Fruit fly (Drosophila melanogaster) whole organism, prepupa: Measurements from ENCODE around the gene CG2865.

Experiments used
- Blimp-1 ChIP-seq: fragments of 200-800 bp; sonication (Bioruptor generic); optimal IDR thresholded peaks from 3 replicates; lab custom pipeline; 2017; ENCODE audit warnings: missing biosample characterization, missing genetic modification characterization, mild to moderate bottlenecking, moderate library complexity, missing genetic modification reagents
- CG10631 ChIP-seq: fragments of 200-800 bp; sonication (Bioruptor generic); optimal IDR thresholded peaks from 2 replicates; lab custom pipeline; 2016; ENCODE audit warnings: missing biosample characterization, missing genetic modification characterization
- CG10669 ChIP-seq: fragments of 200-800 bp; sonication (Bioruptor generic); optimal IDR thresholded peaks from 3 replicates; lab custom pipeline; 2018; ENCODE audit warnings: missing biosample characterization, mild to moderate bottlenecking, missing genetic modification characterization, moderate library complexity
- CG11294 ChIP-seq: fragments of 200-800 bp; sonication (Bioruptor generic); IDR thresholded peaks from 2 replicates; pipeline ENCODE4 v1.3.6; 2022; ENCODE audit warnings: missing biosample characterization, missing genetic modification characterization
- CG11762 ChIP-seq: fragments of 200-800 bp; sonication (Bioruptor generic); optimal IDR thresholded peaks from 3 replicates; lab custom pipeline; 2016; ENCODE audit warnings: missing biosample characterization, missing genetic modification characterization; ENCODE audit not compliant: insufficient read depth
- CG11902 ChIP-seq: fragments of 200-800 bp; sonication (Bioruptor generic); optimal IDR thresholded peaks from 3 replicates; lab custom pipeline; 2016; ENCODE audit warnings: missing biosample characterization, missing genetic modification characterization
- CG1621 ChIP-seq: fragments of 200-800 bp; sonication (Bioruptor generic); optimal IDR thresholded peaks from 3 replicates; lab custom pipeline; 2018; ENCODE audit warnings: missing biosample characterization, mild to moderate bottlenecking, missing genetic modification characterization
- CG3032 ChIP-seq: fragments of 200-800 bp; optimal IDR thresholded peaks from 2 replicates; lab custom pipeline; 2019; ENCODE audit warnings: missing biosample characterization, mild to moderate bottlenecking, missing genetic modification characterization, moderate library complexity
- CG31627 ChIP-seq: fragments of 200-800 bp; sonication (Bioruptor generic); optimal IDR thresholded peaks from 3 replicates; lab custom pipeline; 2016; ENCODE audit warnings: missing biosample characterization, missing genetic modification characterization
- CG32006 ChIP-seq: fragments of 200-800 bp; sonication (Bioruptor generic); optimal IDR thresholded peaks from 3 replicates; lab custom pipeline; 2017; ENCODE audit warnings: missing biosample characterization, mild to moderate bottlenecking, missing genetic modification characterization
- CG34406 ChIP-seq: fragments of 200-800 bp; sonication (Bioruptor generic); optimal IDR thresholded peaks from 3 replicates; lab custom pipeline; 2016; ENCODE audit warnings: missing biosample characterization, missing genetic modification characterization
- CG3919 ChIP-seq: fragments of 200-800 bp; sonication (Bioruptor generic); optimal IDR thresholded peaks from 3 replicates; lab custom pipeline; 2016; ENCODE audit warnings: missing biosample characterization, missing genetic modification characterization
- CG4318 ChIP-seq: fragments of 200-800 bp; sonication (Bioruptor generic); optimal IDR thresholded peaks from 3 replicates; lab custom pipeline; 2017; ENCODE audit warnings: missing biosample characterization, mild to moderate bottlenecking, missing genetic modification characterization
- CG6163 ChIP-seq: fragments of 200-800 bp; sonication (Bioruptor generic); IDR thresholded peaks from 3 replicates; pipeline ENCODE4 v1.3.6; 2022; ENCODE audit warnings: missing biosample characterization, missing genetic modification characterization
- CG6276 ChIP-seq: fragments of 200-800 bp; sonication (Bioruptor generic); optimal IDR thresholded peaks from 2 replicates; lab custom pipeline; 2017; ENCODE audit warnings: missing biosample characterization, mild to moderate bottlenecking, missing genetic modification characterization
- CG6792 ChIP-seq: fragments of 200-800 bp; sonication (Bioruptor generic); optimal IDR thresholded peaks from 3 replicates; lab custom pipeline; 2016; ENCODE audit warnings: missing biosample characterization, missing genetic modification characterization
- CG6808 ChIP-seq: fragments of 200-800 bp; sonication (Bioruptor generic); optimal IDR thresholded peaks from 3 replicates; lab custom pipeline; 2017; ENCODE audit warnings: missing biosample characterization, missing genetic modification characterization, mild to moderate bottlenecking, moderate library complexity, missing genetic modification reagents
- CG6854 ChIP-seq: fragments of 200-800 bp; sonication (Bioruptor generic); optimal IDR thresholded peaks from 2 replicates; lab custom pipeline; 2017; ENCODE audit warnings: missing biosample characterization, mild to moderate bottlenecking, missing genetic modification characterization
- CG7368 ChIP-seq: fragments of 200-800 bp; sonication (Bioruptor generic); optimal IDR thresholded peaks from 3 replicates; lab custom pipeline; 2016; ENCODE audit warnings: missing biosample characterization, missing genetic modification characterization
- CG8319 ChIP-seq: fragments of 200-800 bp; sonication (Bioruptor generic); optimal IDR thresholded peaks from 3 replicates; lab custom pipeline; 2016; ENCODE audit warnings: missing biosample characterization, missing genetic modification characterization
- CG9139 ChIP-seq: fragments of 200-800 bp; sonication (Bioruptor generic); optimal IDR thresholded peaks from 3 replicates; lab custom pipeline; 2017; ENCODE audit warnings: missing biosample characterization, mild to moderate bottlenecking, missing genetic modification characterization
- Eip75B ChIP-seq: fragments of 200-800 bp; sonication (Bioruptor generic); optimal IDR thresholded peaks from 3 replicates; lab custom pipeline; 2016; ENCODE audit warnings: missing biosample characterization, missing genetic modification characterization
- Eip93F ChIP-seq: fragments of 200-800 bp; sonication (Bioruptor generic); optimal IDR thresholded peaks from 2 replicates; lab custom pipeline; 2016; ENCODE audit warnings: missing biosample characterization, mild to moderate bottlenecking, missing genetic modification characterization
- Ets21C ChIP-seq: fragments of 200-800 bp; sonication (Bioruptor generic); optimal IDR thresholded peaks from 3 replicates; lab custom pipeline; 2016; ENCODE audit warnings: missing biosample characterization, missing genetic modification characterization
- Ets96B ChIP-seq: fragments of 200-800 bp; optimal IDR thresholded peaks from 2 replicates; lab custom pipeline; 2019; ENCODE audit warnings: missing biosample characterization, mild to moderate bottlenecking, missing genetic modification characterization, moderate library complexity
- Gug ChIP-seq: fragments of 200-800 bp; sonication (Bioruptor generic); IDR thresholded peaks from 2 replicates; pipeline ENCODE4 v1.3.6; 2022; ENCODE audit warnings: missing biosample characterization, missing genetic modification characterization
- Hr38 ChIP-seq: sonication (Bioruptor generic); optimal IDR thresholded peaks from 2 replicates; lab custom pipeline; 2016; ENCODE audit warnings: missing biosample characterization, missing genetic modification characterization
- Hr39 ChIP-seq: fragments of 200-800 bp; sonication (Bioruptor generic); optimal IDR thresholded peaks from 2 replicates; lab custom pipeline; 2016; ENCODE audit warnings: missing biosample characterization, missing genetic modification characterization
- Hr4 ChIP-seq: fragments of 200-800 bp; sonication (Bioruptor generic); optimal IDR thresholded peaks from 3 replicates; lab custom pipeline; 2016; ENCODE audit warnings: missing biosample characterization, missing genetic modification characterization
- Lpt ChIP-seq: fragments of 200-800 bp; sonication (Bioruptor generic); optimal IDR thresholded peaks from 3 replicates; lab custom pipeline; 2016; ENCODE audit warnings: missing biosample characterization, missing genetic modification characterization
- Met ChIP-seq: fragments of 200-800 bp; sonication (Bioruptor generic); optimal IDR thresholded peaks from 3 replicates; lab custom pipeline; 2016; ENCODE audit warnings: missing biosample characterization, missing genetic modification characterization
- OdsH ChIP-seq: fragments of 200-800 bp; sonication (Bioruptor generic); optimal IDR thresholded peaks from 3 replicates; lab custom pipeline; 2016; ENCODE audit warnings: missing biosample characterization, missing genetic modification characterization
- Smox ChIP-seq: fragments of 200-800 bp; sonication (Bioruptor generic); optimal IDR thresholded peaks from 3 replicates; lab custom pipeline; 2016; ENCODE audit warnings: missing biosample characterization, missing genetic modification characterization
- Sox102F ChIP-seq: fragments of 200-800 bp; sonication (Bioruptor generic); optimal IDR thresholded peaks from 2 replicates; lab custom pipeline; 2016; ENCODE audit warnings: missing biosample characterization, mild to moderate bottlenecking, missing genetic modification characterization
- Sox14 ChIP-seq: fragments of 200-800 bp; sonication (Bioruptor generic); optimal IDR thresholded peaks from 3 replicates; lab custom pipeline; 2016; ENCODE audit warnings: missing biosample characterization, missing genetic modification characterization
- achi ChIP-seq: fragments of 200-800 bp; sonication (Bioruptor generic); optimal IDR thresholded peaks from 3 replicates; lab custom pipeline; 2016; ENCODE audit warnings: missing biosample characterization, missing genetic modification characterization
- cyc ChIP-seq: fragments of 200-800 bp; sonication (Bioruptor generic); optimal IDR thresholded peaks from 3 replicates; lab custom pipeline; 2016; ENCODE audit warnings: missing biosample characterization, missing genetic modification characterization
- dsx ChIP-seq: fragments of 200-800 bp; optimal IDR thresholded peaks from 3 replicates; lab custom pipeline; 2019; ENCODE audit warnings: missing biosample characterization, mild to moderate bottlenecking, missing genetic modification characterization, moderate library complexity; ENCODE audit not compliant: poor library complexity, severe bottlenecking
- esn ChIP-seq: fragments of 200-800 bp; sonication (Bioruptor generic); optimal IDR thresholded peaks from 2 replicates; lab custom pipeline; 2016; ENCODE audit warnings: missing biosample characterization, mild to moderate bottlenecking, missing genetic modification characterization, moderate library complexity
- fd59A ChIP-seq: fragments of 200-800 bp; sonication (Bioruptor generic); optimal IDR thresholded peaks from 2 replicates; lab custom pipeline; 2017; ENCODE audit warnings: missing biosample characterization, mild to moderate bottlenecking, missing genetic modification characterization, missing genetic modification reagents
- fd85E ChIP-seq: fragments of 200-800 bp; sonication (Bioruptor generic); optimal IDR thresholded peaks from 3 replicates; lab custom pipeline; 2016; ENCODE audit warnings: missing biosample characterization, missing genetic modification characterization
- fkh ChIP-seq: fragments of 200-800 bp; sonication (Bioruptor generic); optimal IDR thresholded peaks from 3 replicates; lab custom pipeline; 2017; ENCODE audit warnings: missing biosample characterization, mild to moderate bottlenecking, missing genetic modification characterization, moderate library complexity
- lz ChIP-seq: fragments of 200-800 bp; sonication (Bioruptor generic); optimal IDR thresholded peaks from 3 replicates; lab custom pipeline; 2016; ENCODE audit warnings: missing biosample characterization, missing genetic modification characterization
- net ChIP-seq: fragments of 200-800 bp; sonication (Bioruptor generic); optimal IDR thresholded peaks from 3 replicates; lab custom pipeline; 2016; ENCODE audit warnings: missing biosample characterization, missing genetic modification characterization
- pdm3 ChIP-seq: fragments of 200-800 bp; sonication (Bioruptor generic); optimal IDR thresholded peaks from 3 replicates; lab custom pipeline; 2016; ENCODE audit warnings: missing biosample characterization, missing genetic modification characterization
- salr ChIP-seq, 2 experiments: fragments of 200-800 bp; sonication (Bioruptor generic); optimal IDR thresholded peaks; 3 replicates each; lab custom pipeline; 2016 to 2018; ENCODE audit warnings: missing biosample characterization in 2 of 2, missing genetic modification characterization in 2 of 2, mild to moderate bottlenecking in 1 of 2
- spab ChIP-seq: fragments of 200-800 bp; sonication (Bioruptor generic); optimal IDR thresholded peaks from 2 replicates; lab custom pipeline; 2017; ENCODE audit warnings: missing biosample characterization, mild to moderate bottlenecking, missing genetic modification characterization, missing genetic modification reagents
- svp ChIP-seq: fragments of 200-800 bp; sonication (Bioruptor generic); peaks from one replicate; lab custom pipeline; 2016; ENCODE audit warnings: missing biosample characterization, missing genetic modification characterization
- vri ChIP-seq: fragments of 200-800 bp; sonication (Bioruptor generic); optimal IDR thresholded peaks from 3 replicates; lab custom pipeline; 2016; ENCODE audit warnings: missing biosample characterization, mild to moderate bottlenecking, missing genetic modification characterization

The CG2865 gene

DNA sequence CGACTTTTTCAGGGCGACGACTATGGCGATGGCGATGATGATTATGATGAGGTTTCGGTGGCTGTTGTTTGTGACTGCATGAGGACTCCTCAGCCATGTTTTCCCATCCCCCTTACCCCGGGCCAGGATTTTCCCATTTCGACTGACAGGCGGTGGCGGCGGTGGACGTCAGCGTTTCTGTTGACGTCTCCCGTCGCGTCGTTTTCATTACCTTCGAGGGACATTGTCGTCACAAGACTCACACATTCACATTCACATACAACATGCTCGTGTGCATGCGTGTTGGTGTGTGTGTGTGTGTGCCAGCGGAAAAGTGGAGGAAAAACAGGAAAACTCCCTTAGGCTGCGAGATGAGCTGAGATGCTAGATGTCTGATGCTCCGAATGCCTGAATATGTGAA, 26.6 kb upstream of the CG2865 start:
- TF ChIP-seq Blimp-1 (no peak), Ets21C (no peak), CG9139 (no peak), Gug (GFP tag; lab: Robert Waterston, UW) (no peak), Hr39 (GFP tag; lab: Kevin White, UChicago) (no peak), CG7368 (no peak), OdsH (GFP tag; lab: Kevin White, UChicago) (no peak), spab (GFP tag; lab: Kevin White, UChicago) (no peak), CG31627 (no peak), dsx (no peak), CG3032 (tag; lab: Kevin White, UChicago) (no peak), CG6792 (no peak)

- TF ChIP-seq Hr38 (no peak), CG11762 (GFP tag; lab: Kevin White, UChicago) (peak; percentile 51), CG32006 (GFP tag; lab: Kevin White, UChicago) (peak; percentile 56), achi (peak; percentile 56), CG9139 (no peak), Ets21C (peak; percentile 58), Sox14 (GFP tag; lab: Kevin White, UChicago) (peak; percentile 69), Eip75B (peak; percentile 78), Smox (GFP tag; lab: Kevin White, UChicago) (peak; percentile 67), net (peak; percentile 44), pdm3 (peak; percentile 69), CG11294 (GFP tag; lab: Robert Waterston, UW) (no peak), CG8319 (GFP tag; lab: Kevin White, UChicago) (peak; percentile 41), Hr4 (GFP tag; lab: Kevin White, UChicago) (peak; percentile 59), fd85E (GFP tag; lab: Kevin White, UChicago) (no peak), fkh (no peak), CG6808 (GFP tag; lab: Kevin White, UChicago) (peak; percentile 5), CG10631 (GFP tag; lab: Kevin White, UChicago) (peak; percentile 61), CG1621 (peak; percentile 41), CG7368 (peak; percentile 74), CG6163 (peak; percentile 86), CG6276 (GFP tag; lab: Kevin White, UChicago) (no peak), Hr39 (GFP tag; lab: Kevin White, UChicago) (peak; percentile 80), lz (GFP tag; lab: Kevin White, UChicago) (peak; percentile 79), CG34406 (GFP tag; lab: Kevin White, UChicago) (peak; percentile 48), CG3919 (GFP tag; lab: Kevin White, UChicago) (peak; percentile 61), fd59A (GFP tag; lab: Kevin White, UChicago) (peak; percentile 3), dsx (no peak), salr (GFP tag; optimal IDR thresholded peaks at IDR 0.05; lab: Kevin White, UChicago) (peak in 1 of 2 experiments; percentile 31), vri (GFP tag; lab: Kevin White, UChicago) (peak; percentile 3), spab (GFP tag; lab: Kevin White, UChicago) (peak; percentile 36), CG6854 (no peak), CG31627 (peak; percentile 75), Gug (GFP tag; lab: Robert Waterston, UW) (peak; percentile 35; the same call in 1 of the 2 replicates), Lpt (GFP tag; lab: Kevin White, UChicago) (peak; percentile 26), Ets96B (tag; lab: Kevin White, UChicago) (peak; percentile 54), Blimp-1 (no peak), CG11902 (GFP tag; lab: Kevin White, UChicago) (peak; percentile 67), cyc (GFP tag; lab: Kevin White, UChicago) (peak; percentile 80), CG4318 (GFP tag; lab: Kevin White, UChicago) (no peak), Met (peak; percentile 74), CG3032 (tag; lab: Kevin White, UChicago) (peak; percentile 65), svp (GFP tag; lab: Kevin White, UChicago) (peak; percentile 76), CG10669 (peak; percentile 56), esn (peak; percentile 66), Eip93F (GFP tag; lab: Kevin White, UChicago) (peak; percentile 11), Sox102F (GFP tag; lab: Kevin White, UChicago) (peak; percentile 69)
Observed at dm6 chrX:2318369-2318768, 25.2 kb upstream of the CG2865 start.
